Worm (Caenorhabditis elegans) whole organism, mixed stage, embryonic: ENCODE results near the gene obr-1.

Source experiments
- elt-3 ChIP-seq: fragments of 150-350 bp; optimal IDR thresholded peaks from 2 replicates; lab custom pipeline; 2014; ENCODE audit warnings: missing biosample characterization, missing genetic modification characterization
- lin-13 ChIP-seq: fragments of 150-350 bp; optimal IDR thresholded peaks from 2 replicates; lab custom pipeline; 2014; ENCODE audit warnings: missing biosample characterization, missing genetic modification characterization

ce11 chrIII:11283648-11284047 lies 13.0 kb upstream of the obr-1 start:
- no peak for TF ChIP-seq elt-3 (tag; lab: Kevin White, UChicago)
- TF ChIP-seq lin-13 (tag; lab: Kevin White, UChicago) = no peak
